Fruit fly (Drosophila melanogaster) whole organism, wandering third instar larva: ENCODE results near the gene CG32147.

Source experiments
- Abd-B ChIP-seq: fragments of >200 bp; optimal IDR thresholded peaks from 2 replicates; lab custom pipeline; 2017; ENCODE audit warnings: missing biosample characterization, missing genetic modification characterization
- CG32264 ChIP-seq: fragments of 200-800 bp; sonication (Bioruptor generic); optimal IDR thresholded peaks from 2 replicates; lab custom pipeline; 2016; ENCODE audit warnings: missing biosample characterization, missing genetic modification characterization
- CG9705 ChIP-seq: fragments of 200-800 bp; sonication (Bioruptor generic); optimal IDR thresholded peaks from 2 replicates; lab custom pipeline; 2018; ENCODE audit warnings: missing biosample characterization, mild to moderate bottlenecking, missing genetic modification characterization
- CrebA ChIP-seq: fragments of 200-800 bp; sonication (Bioruptor generic); optimal IDR thresholded peaks from 2 replicates; lab custom pipeline; 2016; ENCODE audit warnings: missing biosample characterization, mild to moderate bottlenecking, missing genetic modification characterization, borderline replicate concordance
- Dfd ChIP-seq: fragments of >200 bp; optimal IDR thresholded peaks from 2 replicates; lab custom pipeline; 2017; ENCODE audit warnings: missing biosample characterization, missing genetic modification characterization
- Dif ChIP-seq: fragments of 200-275, 200-300 bp; sonication (Bioruptor generic); optimal IDR thresholded peaks from 2 replicates; lab custom pipeline; 2018; ENCODE audit warnings: missing biosample characterization, missing genetic modification characterization; ENCODE audit not compliant: partially characterized antibody
- GATAd ChIP-seq: sonication (Bioruptor generic); optimal IDR thresholded peaks from 2 replicates; lab custom pipeline; 2016; ENCODE audit warnings: missing biosample characterization, missing genetic modification characterization
- HLH106 ChIP-seq: fragments of 200-800 bp; optimal IDR thresholded peaks from 3 replicates; lab custom pipeline; 2019; ENCODE audit warnings: missing biosample characterization, mild to moderate bottlenecking, missing genetic modification characterization, moderate library complexity
- Hnf4 ChIP-seq: fragments of 200-800 bp; sonication (Bioruptor generic); optimal IDR thresholded peaks from 2 replicates; lab custom pipeline; 2016; ENCODE audit warnings: missing biosample characterization, mild to moderate bottlenecking, missing genetic modification characterization
- Hr78 ChIP-seq: fragments of >200 bp; optimal IDR thresholded peaks from 2 replicates; lab custom pipeline; 2017; ENCODE audit warnings: missing biosample characterization, missing genetic modification characterization
- Hr83 ChIP-seq: fragments of 200-300 bp; sonication (Bioruptor generic); optimal IDR thresholded peaks from 2 replicates; lab custom pipeline; 2016; ENCODE audit warnings: missing biosample characterization, mild to moderate bottlenecking, missing genetic modification characterization, moderate library complexity; ENCODE audit not compliant: poor library complexity, severe bottlenecking
- Jra ChIP-seq: sonication (Bioruptor generic); optimal IDR thresholded peaks from 2 replicates; lab custom pipeline; 2016; ENCODE audit warnings: missing biosample characterization, missing genetic modification characterization
- Mio ChIP-seq: sonication (Bioruptor generic); optimal IDR thresholded peaks from 2 replicates; lab custom pipeline; 2016; ENCODE audit warnings: missing biosample characterization, missing genetic modification characterization
- Myc ChIP-seq: fragments of >200 bp; optimal IDR thresholded peaks from 2 replicates; lab custom pipeline; 2017
- N ChIP-seq: fragments of >200 bp; optimal IDR thresholded peaks from 2 replicates; lab custom pipeline; 2018; ENCODE audit warnings: missing biosample characterization, missing external identifiers, missing genetic modification characterization
- OdsH ChIP-seq: fragments of 200-800 bp; sonication (Bioruptor generic); optimal IDR thresholded peaks from 2 replicates; lab custom pipeline; 2016; ENCODE audit warnings: missing biosample characterization, mild to moderate bottlenecking, missing genetic modification characterization
- Rel ChIP-seq, 2 experiments: fragments of 200-800 bp; sonication (Bioruptor generic) in 1 of 2; optimal IDR thresholded peaks; 2 replicates in 1 of 2; 3 replicates in 1 of 2; lab custom pipeline; 2016 to 2019; ENCODE audit warnings: mild to moderate bottlenecking in 2 of 2, missing biosample characterization in 2 of 2, missing genetic modification characterization in 2 of 2, moderate library complexity in 1 of 2
- Sp1 ChIP-seq: fragments of 200-800 bp; sonication (Bioruptor generic); optimal IDR thresholded peaks from 3 replicates; lab custom pipeline; 2019; ENCODE audit warnings: missing biosample characterization, mild to moderate bottlenecking, missing genetic modification characterization, moderate library complexity
- Vsx2 ChIP-seq: fragments of 200-300, 225-300 bp; sonication (Bioruptor generic); optimal IDR thresholded peaks from 2 replicates; lab custom pipeline; 2018; ENCODE audit warnings: missing biosample characterization, missing genetic modification characterization; ENCODE audit not compliant: partially characterized antibody
- br ChIP-seq: fragments of 200-800 bp; sonication (Bioruptor generic); optimal IDR thresholded peaks from 2 replicates; lab custom pipeline; 2016; ENCODE audit warnings: missing biosample characterization, missing genetic modification characterization
- brk ChIP-seq: fragments of 200-800 bp; sonication (Bioruptor generic); optimal IDR thresholded peaks from 2 replicates; lab custom pipeline; 2016; ENCODE audit warnings: missing biosample characterization, mild to moderate bottlenecking, missing genetic modification characterization
- dl ChIP-seq, 2 experiments: fragments of 175-275, 200-275 bp in 1 of 2; fragments of 200-275 bp in 1 of 2; sonication (Bioruptor generic); optimal IDR thresholded peaks; lab custom pipeline; 2018; ENCODE audit warnings: mild to moderate bottlenecking in 2 of 2, missing biosample characterization in 2 of 2, missing genetic modification characterization in 2 of 2, moderate library complexity in 2 of 2; ENCODE audit not compliant: partially characterized antibody in 2 of 2, insufficient read depth in 1 of 2
- dmrt93B ChIP-seq: fragments of 200-800 bp; sonication (Bioruptor generic); optimal IDR thresholded peaks from 2 replicates; lab custom pipeline; 2018; ENCODE audit warnings: missing biosample characterization, mild to moderate bottlenecking, missing genetic modification characterization
- dsf ChIP-seq: sonication (Bioruptor generic); optimal IDR thresholded peaks from 2 replicates; lab custom pipeline; 2016; ENCODE audit warnings: missing biosample characterization, missing genetic modification characterization, borderline replicate concordance
- ey ChIP-seq: fragments of 200-800 bp; sonication (Bioruptor generic); optimal IDR thresholded peaks from 2 replicates; lab custom pipeline; 2016; ENCODE audit warnings: missing biosample characterization, missing genetic modification characterization
- foxo ChIP-seq, 2 experiments: fragments of 200-800 bp; sonication (Bioruptor generic); optimal IDR thresholded peaks; 2 replicates in 1 of 2; 3 replicates in 1 of 2; lab custom pipeline; 2016 to 2017; ENCODE audit warnings: missing biosample characterization in 2 of 2, missing genetic modification characterization in 2 of 2
- fru ChIP-seq: fragments of 200-800 bp; sonication (Bioruptor generic); optimal IDR thresholded peaks from 3 replicates; lab custom pipeline; 2016; ENCODE audit warnings: missing biosample characterization, mild to moderate bottlenecking, missing genetic modification characterization
- h ChIP-seq: fragments of 200-800 bp; sonication (Bioruptor generic); optimal IDR thresholded peaks from 3 replicates; lab custom pipeline; 2016; ENCODE audit warnings: missing biosample characterization, mild to moderate bottlenecking, missing genetic modification characterization
- jim ChIP-seq: fragments of 175-275, 200-325 bp; sonication (Bioruptor generic); optimal IDR thresholded peaks from 2 replicates; lab custom pipeline; 2016; ENCODE audit warnings: missing biosample characterization, mild to moderate bottlenecking, missing genetic modification characterization
- lola ChIP-seq: fragments of >200 bp; optimal IDR thresholded peaks from 2 replicates; lab custom pipeline; 2017; ENCODE audit warnings: missing biosample characterization, missing genetic modification characterization
- pan ChIP-seq: fragments of >200 bp; optimal IDR thresholded peaks from 2 replicates; lab custom pipeline; 2017
- psq ChIP-seq: fragments of 200-800 bp; sonication (Bioruptor generic); optimal IDR thresholded peaks from 3 replicates; lab custom pipeline; 2017; ENCODE audit warnings: missing biosample characterization, mild to moderate bottlenecking, missing genetic modification characterization, moderate library complexity
- rgr ChIP-seq: fragments of 200-800 bp; sonication (Bioruptor generic); optimal IDR thresholded peaks from 3 replicates; lab custom pipeline; 2016; ENCODE audit warnings: missing biosample characterization, mild to moderate bottlenecking, missing genetic modification characterization
- sage ChIP-seq: fragments of 200-800 bp; sonication (Bioruptor generic); optimal IDR thresholded peaks from 2 replicates; lab custom pipeline; 2016; ENCODE audit warnings: missing biosample characterization, mild to moderate bottlenecking, missing genetic modification characterization
- sv ChIP-seq: fragments of 200-800 bp; sonication (Bioruptor generic); optimal IDR thresholded peaks from 3 replicates; lab custom pipeline; 2016; ENCODE audit warnings: missing biosample characterization, missing genetic modification characterization
- tai ChIP-seq: sonication (Bioruptor generic); optimal IDR thresholded peaks from 2 replicates; lab custom pipeline; 2016; ENCODE audit warnings: missing biosample characterization, missing genetic modification characterization
- usp ChIP-seq: fragments of >200 bp; optimal IDR thresholded peaks from 2 replicates; lab custom pipeline; 2017; ENCODE audit warnings: missing biosample characterization, missing genetic modification characterization
- woc ChIP-seq: sonication (Bioruptor generic); optimal IDR thresholded peaks from 2 replicates; lab custom pipeline; 2016; ENCODE audit warnings: missing biosample characterization, mild to moderate bottlenecking, missing genetic modification characterization

CG32147 gene

dm6 chr3L:15094589-15095288 is 49.1 kb downstream of the CG32147 start, which contains the start of the genes sstn, Plp and GlyRS:
Gene sstn (minus strand): TSS chr3L:15094719.
Gene Plp (minus strand): TSS chr3L:15094724.
Gene GlyRS (plus strand): TSS chr3L:15095142.
- TF ChIP-seq Jra (no peak), brk (GFP tag; lab: Kevin White, UChicago) (peak; percentile 11), Hr83 (GFP tag; lab: Kevin White, UChicago) (no peak), psq (GFP tag; lab: Kevin White, UChicago) (peak; percentile 50), jim (GFP tag; lab: Kevin White, UChicago) (no peak), br (no peak), N (GFP tag; lab: Kevin White, UChicago) (no peak), sage (peak; percentile 48), GATAd (GFP tag; lab: Kevin White, UChicago) (no peak), pan (no peak), fru (peak; percentile 45), Rel (GFP tag; optimal IDR thresholded peaks at IDR 0.05; lab: Kevin White, UChicago) (no peak), Rel (tag; optimal IDR thresholded peaks at IDR 0.05; lab: Kevin White, UChicago) (no peak), Vsx2 (no peak), Abd-B (GFP tag; lab: Kevin White, UChicago) (no peak), usp (GFP tag; lab: Kevin White, UChicago) (no peak), dl (GFP tag; optimal IDR thresholded peaks at IDR 0.05; lab: Kevin White, UChicago; ENCODE audit: insufficient read depth in 1 of 2, partially characterized antibody in 2 of 2) (no peak), sv (peak; percentile 26), HLH106 (tag; lab: Kevin White, UChicago) (peak; percentile 59), ey (peak; percentile 14), h (GFP tag; lab: Kevin White, UChicago) (peak; percentile 61), Hnf4 (GFP tag; lab: Kevin White, UChicago) (peak; percentile 28), Sp1 (GFP tag; lab: Kevin White, UChicago) (peak; percentile 35), dsf (peak; percentile 33), rgr (GFP tag; lab: Kevin White, UChicago) (peak; percentile 48), OdsH (peak; percentile 41), Myc (lab: Kevin White, UChicago) (peak; percentile 66), woc (GFP tag; lab: Kevin White, UChicago) (peak; percentile 74), CG9705 (GFP tag; lab: Kevin White, UChicago) (peak; percentile 21), dmrt93B (GFP tag; lab: Kevin White, UChicago) (peak; percentile 54), CrebA (GFP tag; lab: Kevin White, UChicago) (no peak), tai (GFP tag; lab: Kevin White, UChicago) (no peak), Dif (GFP tag; lab: Kevin White, UChicago) (no peak), Hr78 (GFP tag; lab: Kevin White, UChicago) (no peak), CG32264 (GFP tag; lab: Kevin White, UChicago) (no peak), lola (GFP tag; lab: Kevin White, UChicago) (peak; percentile 46), Mio (GFP tag; lab: Kevin White, UChicago) (no peak), Dfd (no peak), foxo (GFP tag; optimal IDR thresholded peaks at IDR 0.05; lab: Kevin White, UChicago) (peak in 1 of 2 experiments; percentile 61)

- TF ChIP-seq Sp1 (GFP tag; lab: Kevin White, UChicago) (no peak), pan (no peak), tai (GFP tag; lab: Kevin White, UChicago) (no peak), foxo (GFP tag; optimal IDR thresholded peaks at IDR 0.05; lab: Kevin White, UChicago) (no peak), dmrt93B (GFP tag; lab: Kevin White, UChicago) (no peak), rgr (GFP tag; lab: Kevin White, UChicago) (peak; percentile 21), N (GFP tag; lab: Kevin White, UChicago) (no peak), brk (GFP tag; lab: Kevin White, UChicago) (peak; percentile 26), Hr83 (GFP tag; lab: Kevin White, UChicago) (peak; percentile 6), dl (GFP tag; optimal IDR thresholded peaks at IDR 0.05; lab: Kevin White, UChicago; ENCODE audit: insufficient read depth in 1 of 2, partially characterized antibody in 2 of 2) (no peak), CG32264 (GFP tag; lab: Kevin White, UChicago) (no peak), ey (peak; percentile 29), fru (peak; percentile 18), Jra (peak; percentile 5), jim (GFP tag; lab: Kevin White, UChicago) (no peak), Mio (GFP tag; lab: Kevin White, UChicago) (no peak), Myc (lab: Kevin White, UChicago) (no peak), Vsx2 (no peak), Hnf4 (GFP tag; lab: Kevin White, UChicago) (no peak), psq (GFP tag; lab: Kevin White, UChicago) (peak; percentile 0), Dif (GFP tag; lab: Kevin White, UChicago) (no peak), OdsH (peak; percentile 15), Hr78 (GFP tag; lab: Kevin White, UChicago) (no peak), Dfd (no peak), sage (peak; percentile 28), HLH106 (tag; lab: Kevin White, UChicago) (no peak), CrebA (GFP tag; lab: Kevin White, UChicago) (no peak), br (peak; percentile 26), dsf (no peak), lola (GFP tag; lab: Kevin White, UChicago) (no peak), sv (no peak), CG9705 (GFP tag; lab: Kevin White, UChicago) (peak; percentile 4), GATAd (GFP tag; lab: Kevin White, UChicago) (no peak), Rel (GFP tag; optimal IDR thresholded peaks at IDR 0.05; lab: Kevin White, UChicago) (no peak), Rel (tag; optimal IDR thresholded peaks at IDR 0.05; lab: Kevin White, UChicago) (no peak), woc (GFP tag; lab: Kevin White, UChicago) (peak; percentile 2), usp (GFP tag; lab: Kevin White, UChicago) (no peak), Abd-B (GFP tag; lab: Kevin White, UChicago) (no peak), h (GFP tag; lab: Kevin White, UChicago) (peak; percentile 50)
Observed at dm6 chr3L:15093929-15094588, 49.8 kb downstream of the CG32147 start.
